Worm (Caenorhabditis elegans): Measurements from ENCODE around the gene C33G3.5.

ce11 chrX:14069528-14069927, 8.9 kb downstream of the C33G3.5 start:
- TF ChIP-seq zag-1 (tag; optimal IDR thresholded peaks at IDR 0.05): no peak
- no peak for TF ChIP-seq R02D3.7 (tag; optimal IDR thresholded peaks at IDR 0.05)
- TF ChIP-seq unc-62 (GFP tag; optimal IDR thresholded peaks at IDR 0.05): no peak
- no peak for TF ChIP-seq hmg-11 (tag; optimal IDR thresholded peaks at IDR 0.05)
- no peak for TF ChIP-seq snpc-4 (tag; optimal IDR thresholded peaks at IDR 0.05)
- TF ChIP-seq nhr-11 (tag; optimal IDR thresholded peaks at IDR 0.05): no peak
- TF ChIP-seq ZK546.5 (tag; optimal IDR thresholded peaks at IDR 0.05): no peak
